Fruit fly (Drosophila melanogaster): ENCODE data around the gene REPTOR.

Gene REPTOR

DNA sequence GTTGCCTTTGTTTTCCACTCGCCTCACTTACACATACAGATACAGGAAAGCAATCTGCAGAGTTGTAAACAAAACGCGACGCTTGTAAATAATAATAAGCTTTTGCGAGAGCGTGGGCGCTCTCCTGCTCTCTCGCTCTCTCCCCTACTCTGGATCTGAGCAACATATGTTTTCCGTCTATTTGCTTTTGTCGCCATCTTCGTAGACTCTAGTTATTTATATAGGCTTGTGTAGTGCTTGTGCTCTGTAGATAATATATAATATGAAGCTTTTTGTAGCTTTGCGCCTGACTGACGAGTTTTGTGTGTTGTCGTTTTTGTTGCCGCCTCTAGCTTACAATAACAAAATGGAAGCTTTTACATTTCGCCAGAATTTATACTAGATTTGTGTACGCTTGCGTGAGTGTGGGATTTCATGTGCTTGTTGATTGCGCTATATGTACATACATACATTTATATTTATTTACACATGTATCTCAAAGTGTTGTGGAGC is 16.9 kb downstream of the REPTOR start (continued):
- TF ChIP-seq CG3838 (GFP tag; optimal IDR thresholded peaks at IDR 0.05) (peak; percentile 70), Jarid2 (GFP tag; optimal IDR thresholded peaks at IDR 0.05) (peak; percentile 32), CG2116 (GFP tag; optimal IDR thresholded peaks at IDR 0.05) (peak; percentile 43), bcd (GFP tag; optimal IDR thresholded peaks at IDR 0.05) (no peak), ara (GFP tag; IDR thresholded peaks at IDR 0.05) (peak; percentile 63; the same call in 1 of the 2 replicates), CG6765 (GFP tag; optimal IDR thresholded peaks at IDR 0.05) (peak; percentile 69), CkIIα-i1 (GFP tag; IDR thresholded peaks at IDR 0.05) (no peak), pfk (GFP tag; optimal IDR thresholded peaks at IDR 0.05) (peak; percentile 48), kni (GFP tag; optimal IDR thresholded peaks at IDR 0.05) (peak; percentile 88), Ets65A (GFP tag) (no peak), gt (GFP tag; IDR thresholded peaks at IDR 0.05) (no peak), unpg (GFP tag; optimal IDR thresholded peaks at IDR 0.05) (peak; percentile 48), Nf-YB (GFP tag; optimal IDR thresholded peaks at IDR 0.05) (peak; percentile 41), MBD-R2 (GFP tag; IDR thresholded peaks at IDR 0.05) (no peak; the same call in 1 of the 2 replicates), row (GFP tag; IDR thresholded peaks at IDR 0.05) (peak; percentile 27; the same call in 1 of the 3 replicates), ranshi (GFP tag; IDR thresholded peaks at IDR 0.05) (no peak; the same call in 1 of the 2 replicates), tx (GFP tag; optimal IDR thresholded peaks at IDR 0.05) (no peak), Spps (tag; optimal IDR thresholded peaks at IDR 0.05) (peak; percentile 17), az2 (GFP tag; optimal IDR thresholded peaks at IDR 0.05) (no peak), CG1792 (GFP tag; optimal IDR thresholded peaks at IDR 0.05) (no peak), onecut (GFP tag; IDR thresholded peaks at IDR 0.05) (peak; percentile 54), rib (GFP tag; IDR thresholded peaks at IDR 0.05) (no peak; the same call in none of the 2 replicates), Atf6 (GFP tag; IDR thresholded peaks at IDR 0.05) (peak; percentile 77), HLHmδ (GFP tag; optimal IDR thresholded peaks at IDR 0.05) (no peak), Rfx (GFP tag; IDR thresholded peaks at IDR 0.05) (peak; percentile 49; the same call in 1 of the 2 replicates), Usf (GFP tag; optimal IDR thresholded peaks at IDR 0.05) (no peak), disco-r (GFP tag; optimal IDR thresholded peaks at IDR 0.05) (peak; percentile 62), PHDP (tag; optimal IDR thresholded peaks at IDR 0.05) (peak; percentile 69), CG7372 (GFP tag; IDR thresholded peaks at IDR 0.05) (no peak), jing (GFP tag; optimal IDR thresholded peaks at IDR 0.05) (no peak), klu (GFP tag; IDR thresholded peaks at IDR 0.05) (no peak), CG3995 (GFP tag; optimal IDR thresholded peaks at IDR 0.05) (no peak), CG4730 (GFP tag; IDR thresholded peaks at IDR 0.05) (no peak; the same call in 1 of the 2 replicates), Sry-β (GFP tag; optimal IDR thresholded peaks at IDR 0.05) (no peak), wor (GFP tag; IDR thresholded peaks at IDR 0.05) (no peak), CG10366 (GFP tag; IDR thresholded peaks at IDR 0.05) (no peak), chn (GFP tag; optimal IDR thresholded peaks at IDR 0.05) (no peak), Bteb2 (GFP tag; optimal IDR thresholded peaks at IDR 0.05) (no peak), CG10267 (tag; optimal IDR thresholded peaks at IDR 0.05) (peak; percentile 11), ci (GFP tag; IDR thresholded peaks at IDR 0.05) (peak; percentile 85), gsb-n (tag; optimal IDR thresholded peaks at IDR 0.05) (peak; percentile 44), p53 (GFP tag; optimal IDR thresholded peaks at IDR 0.05) (no peak), CG3163 (GFP tag; optimal IDR thresholded peaks at IDR 0.05) (peak; percentile 28), en (GFP tag; optimal IDR thresholded peaks at IDR 0.05) (no peak), CG13123 (GFP tag; optimal IDR thresholded peaks at IDR 0.05) (peak; percentile 20), CG14667 (GFP tag; IDR thresholded peaks at IDR 0.05) (no peak), lola (GFP tag; optimal IDR thresholded peaks at IDR 0.05) (peak in 1 of 3 experiments; percentile 7), CG3847 (GFP tag; IDR thresholded peaks at IDR 0.05) (no peak), CG6813 (GFP tag; optimal IDR thresholded peaks at IDR 0.05) (peak; percentile 83), CG13894 (tag; optimal IDR thresholded peaks at IDR 0.05) (peak; percentile 93), Doc3 (GFP tag; IDR thresholded peaks at IDR 0.05; ENCODE audit: partially characterized antibody) (no peak), yki (optimal IDR thresholded peaks at IDR 0.05) (peak; percentile 46)
